Worm (Caenorhabditis elegans) whole organism, L4 larva: ENCODE data around the gene srh-296.
A peak's percentile ranks its signal among the peaks of the same experiment; 100 is the strongest.

Experiments
- F10B5.3 ChIP-seq: sonication (generic microtip); optimal IDR thresholded peaks from 2 replicates; lab custom pipeline; 2016; ENCODE audit warnings: mild to moderate bottlenecking, missing genetic modification characterization, missing compliant biosample characterization
- F26F4.8 ChIP-seq: fragments of 200-800 bp; sonication (Bioruptor generic); conservative IDR thresholded peaks from 2 replicates; pipeline ENCODE4 v1.3.6; 2022; ENCODE audit warnings: missing genetic modification characterization, missing compliant biosample characterization
- Y75B8A.6 ChIP-seq: fragments of 200-800 bp; sonication (Bioruptor generic); IDR thresholded peaks from 2 replicates; pipeline ENCODE4 v1.3.6; 2022; ENCODE audit warnings: missing genetic modification reagents, missing genetic modification characterization, missing compliant biosample characterization
- ZK546.5 ChIP-seq, 2 experiments: sonication (generic microtip); optimal IDR thresholded peaks; 2 replicates each; lab custom pipeline; 2017; ENCODE audit warnings: missing biosample characterization in 2 of 2, missing genetic modification characterization in 2 of 2
- aha-1 ChIP-seq: fragments of 150-350 bp; peaks from one replicate; lab custom pipeline; 2014; ENCODE audit warnings: missing biosample characterization, missing genetic modification characterization
- ceh-82 ChIP-seq: sonication (generic microtip); optimal IDR thresholded peaks from 2 replicates; lab custom pipeline; 2017; ENCODE audit warnings: missing biosample characterization, missing genetic modification characterization
- ces-1 ChIP-seq: fragments of 150-350 bp; sonication (generic microtip); optimal IDR thresholded peaks from 4 replicates; lab custom pipeline; 2014; ENCODE audit warnings: missing biosample characterization, missing genetic modification reagents, missing genetic modification characterization
- ctbp-1 ChIP-seq: fragments of 200-800 bp; sonication (Bioruptor generic); IDR thresholded peaks from 2 replicates; pipeline ENCODE4 v1.3.6; 2022; ENCODE audit warnings: missing genetic modification reagents, missing genetic modification characterization, missing compliant biosample characterization
- daf-16 ChIP-seq, 3 experiments: sonication (generic microtip); optimal IDR thresholded peaks; 2 replicates each; lab custom pipeline; 2016 to 2017; ENCODE audit warnings: missing genetic modification characterization in 3 of 3, missing genetic modification reagents in 3 of 3, mild to moderate bottlenecking in 2 of 3, missing compliant biosample characterization in 2 of 3, missing biosample characterization in 1 of 3, moderate library complexity in 1 of 3
- dmd-6 ChIP-seq: fragments of 200-800 bp; sonication (Bioruptor generic); IDR thresholded peaks from 2 replicates; pipeline ENCODE4 v1.3.6; 2022; ENCODE audit warnings: missing genetic modification reagents, missing genetic modification characterization, missing compliant biosample characterization
- duxl-1 ChIP-seq: sonication (generic microtip); optimal IDR thresholded peaks from 2 replicates; lab custom pipeline; 2016; ENCODE audit warnings: mild to moderate bottlenecking, missing genetic modification characterization, moderate library complexity, missing compliant biosample characterization; ENCODE audit not compliant: poor library complexity
- dve-1 ChIP-seq: sonication (generic microtip); optimal IDR thresholded peaks from 2 replicates; lab custom pipeline; 2017; ENCODE audit warnings: antibody characterized with exemption, mild to moderate bottlenecking, missing genetic modification characterization, missing compliant biosample characterization; ENCODE audit not compliant: insufficient read depth
- hlh-30 ChIP-seq: sonication (generic microtip); optimal IDR thresholded peaks from 2 replicates; lab custom pipeline; 2017; ENCODE audit warnings: antibody characterized with exemption, mild to moderate bottlenecking, missing genetic modification characterization, missing compliant biosample characterization; ENCODE audit not compliant: insufficient read depth
- lin-13 ChIP-seq: fragments of 150-350 bp; optimal IDR thresholded peaks from 2 replicates; lab custom pipeline; 2014; ENCODE audit warnings: missing biosample characterization, missing genetic modification reagents, missing genetic modification characterization
- lin-15B ChIP-seq: fragments of 150-350 bp; sonication (generic microtip); optimal IDR thresholded peaks from 3 replicates; lab custom pipeline; 2014; ENCODE audit warnings: missing biosample characterization, missing genetic modification characterization
- lin-38 ChIP-seq: fragments of 200-800 bp; sonication (Bioruptor generic); IDR thresholded peaks from 2 replicates; pipeline ENCODE4 v1.3.6; 2022; ENCODE audit warnings: missing genetic modification reagents, missing genetic modification characterization, missing compliant biosample characterization
- lin-39 ChIP-seq: fragments of 150-350 bp; optimal IDR thresholded peaks from 2 replicates; lab custom pipeline; 2014; ENCODE audit warnings: missing biosample characterization, missing genetic modification reagents, missing genetic modification characterization
- madf-5 ChIP-seq, 2 experiments: fragments of 200-800 bp; sonication (Bioruptor generic); IDR thresholded peaks; 2 replicates each; pipeline ENCODE4 v1.3.6; 2022; ENCODE audit warnings: missing compliant biosample characterization in 2 of 2, missing genetic modification characterization in 2 of 2
- mdl-1 ChIP-seq, 2 experiments: fragments of 150-350 bp in 1 of 2; sonication (generic microtip) in 1 of 2; optimal IDR thresholded peaks; 2 replicates each; lab custom pipeline; 2014 to 2017; ENCODE audit warnings: missing biosample characterization in 2 of 2, missing genetic modification characterization in 2 of 2
- mdt-29 ChIP-seq: fragments of 200-800 bp; sonication (Bioruptor generic); IDR thresholded peaks from 2 replicates; pipeline ENCODE4 v1.3.6; 2022; ENCODE audit warnings: missing genetic modification reagents, missing genetic modification characterization, missing compliant biosample characterization
- mep-1 ChIP-seq: fragments of 150-350 bp; sonication (generic microtip); optimal IDR thresholded peaks from 3 replicates; lab custom pipeline; 2014; ENCODE audit warnings: missing biosample characterization, missing genetic modification characterization
- mxl-3 ChIP-seq: fragments of 200-800 bp; sonication (Bioruptor generic); optimal IDR thresholded peaks from 2 replicates; lab custom pipeline; 2018; ENCODE audit warnings: mild to moderate bottlenecking, missing genetic modification characterization, missing compliant biosample characterization
- nhr-11 ChIP-seq: fragments of 150-350 bp; optimal IDR thresholded peaks from 2 replicates; lab custom pipeline; 2014; ENCODE audit warnings: missing biosample characterization, missing genetic modification characterization
- nhr-237 ChIP-seq: sonication (generic microtip); optimal IDR thresholded peaks from 2 replicates; lab custom pipeline; 2017; ENCODE audit warnings: missing biosample characterization, missing genetic modification characterization
- nhr-28 ChIP-seq: fragments of 150-350 bp; optimal IDR thresholded peaks from 2 replicates; lab custom pipeline; 2014; ENCODE audit warnings: missing biosample characterization, missing genetic modification characterization
- nhr-48 ChIP-seq: sonication (generic microtip); optimal IDR thresholded peaks from 2 replicates; lab custom pipeline; 2016; ENCODE audit warnings: mild to moderate bottlenecking, missing genetic modification characterization, missing compliant biosample characterization
- php-3 ChIP-seq: fragments of 200-800 bp; sonication (Bioruptor generic); IDR thresholded peaks from 2 replicates; pipeline ENCODE4 v1.3.6; 2022; ENCODE audit warnings: missing genetic modification reagents, missing genetic modification characterization, missing compliant biosample characterization
- pqm-1 ChIP-seq: sonication (generic microtip); optimal IDR thresholded peaks from 2 replicates; lab custom pipeline; 2017; ENCODE audit warnings: missing biosample characterization, missing genetic modification characterization
- set-16 ChIP-seq: fragments of 200-800 bp; sonication (Bioruptor generic); IDR thresholded peaks from 2 replicates; pipeline ENCODE4 v1.3.6; 2022; ENCODE audit warnings: missing genetic modification reagents, missing genetic modification characterization, missing compliant biosample characterization
- unc-62 ChIP-seq, 3 experiments: fragments of 150-350 bp in 1 of 3; sonication (generic microtip); optimal IDR thresholded peaks in 2 of 3; peaks in 1 of 3; 1 replicate in 1 of 3; 2 replicates in 2 of 3; lab custom pipeline; 2014 to 2017; ENCODE audit warnings: missing biosample characterization in 3 of 3, missing genetic modification characterization in 3 of 3, missing genetic modification reagents in 3 of 3, missing genotype in 1 of 3
- zfp-3 ChIP-seq: fragments of 200-800 bp; sonication (Bioruptor generic); conservative IDR thresholded peaks from 2 replicates; pipeline ENCODE4 v1.3.6; 2022; ENCODE audit warnings: missing genetic modification reagents, missing genetic modification characterization, missing compliant biosample characterization
- zip-11 ChIP-seq: fragments of 200-800 bp; sonication (Bioruptor generic); IDR thresholded peaks from 2 replicates; pipeline ENCODE4 v1.3.6; 2022; ENCODE audit warnings: missing genetic modification characterization, missing compliant biosample characterization
- zip-2 ChIP-seq: fragments of 150-350 bp; optimal IDR thresholded peaks from 2 replicates; lab custom pipeline; 2014; ENCODE audit warnings: missing biosample characterization, missing genetic modification characterization
- ztf-11 ChIP-seq: fragments of 150-350 bp; optimal IDR thresholded peaks from 2 replicates; lab custom pipeline; 2014; ENCODE audit warnings: missing biosample characterization, missing genetic modification characterization

The srh-296 gene

DNA sequence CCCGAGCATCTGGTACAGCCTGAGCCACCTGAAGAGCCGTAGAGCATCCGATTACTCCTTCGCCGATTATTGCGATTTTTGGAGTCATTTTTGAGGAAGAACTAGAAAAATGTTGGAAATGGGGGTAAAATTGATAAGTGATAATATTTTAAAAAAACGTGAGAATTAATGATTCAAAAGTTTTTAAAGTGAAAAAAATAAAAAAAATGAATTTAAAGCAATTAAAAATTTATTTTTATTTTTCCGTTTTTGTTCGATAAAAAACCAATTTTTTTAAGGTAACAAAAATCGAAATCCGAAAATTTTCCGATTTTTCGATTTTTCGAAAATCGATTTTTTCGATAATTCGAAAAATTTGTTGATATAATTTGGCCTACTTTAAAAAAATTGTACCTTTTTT is 33.0 kb upstream of the srh-296 start, which contains the start of gene ddo-1:
TSS of gene ddo-1 (minus strand) at position 101 of the 400 bp plus-strand sequence.
- TF ChIP-seq nhr-28 (no peak), ztf-11 (no peak), lin-13 (no peak), F26F4.8 (GFP tag; lab: Robert Waterston, UW) (no peak), ceh-82 (tag; lab: Kevin White, UChicago) (no peak), nhr-237 (tag; lab: Kevin White, UChicago) (no peak), dmd-6 (no peak)

DNA sequence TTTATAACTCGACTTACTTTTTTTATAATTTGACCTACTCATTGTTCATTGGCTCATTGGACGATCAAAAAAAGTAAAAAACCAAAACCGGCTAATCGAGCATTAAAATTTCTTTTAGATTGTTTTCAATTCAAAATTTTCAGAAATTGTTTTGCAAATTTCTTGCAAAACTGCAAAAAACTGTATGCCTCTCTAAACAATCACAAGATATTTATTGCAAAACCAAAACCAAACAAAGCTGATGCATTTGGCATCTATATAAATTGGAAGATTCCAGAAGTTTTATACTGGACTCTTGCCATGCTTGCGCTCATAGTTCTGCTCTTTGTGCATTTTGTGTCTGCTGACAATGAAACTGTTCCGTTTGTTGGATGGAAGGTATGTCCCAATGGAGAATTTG is 32.5 kb upstream of the srh-296 start, which contains the start of gene C47A10.12:
TSS of gene C47A10.12 (plus strand) at position 301 of the 400 bp plus-strand sequence.
- TF ChIP-seq aha-1 (tag; lab: Kevin White, UChicago) (peak; percentile 4), ces-1 (GFP tag; lab: Kevin White, UChicago) (no peak)

ce11 chrV:17780285-17780684 is 29.9 kb upstream of the srh-296 start:
- no peak for TF ChIP-seq lin-13
- TF ChIP-seq dve-1 (tag; lab: Kevin White, UChicago) = peak; percentile 47
- peak; percentile 53 for TF ChIP-seq pqm-1 (tag; lab: Kevin White, UChicago)
- peak; percentile 20; the same call in 1 of the 2 replicates for TF ChIP-seq dmd-6
- TF ChIP-seq Y75B8A.6 = no peak
- peak; percentile 49; the same call in 1 of the 2 replicates for TF ChIP-seq php-3 (GFP tag; lab: Robert Waterston, UW)
- peak; percentile 13 for TF ChIP-seq aha-1 (tag; lab: Kevin White, UChicago)
- TF ChIP-seq mdt-29 (GFP tag; lab: Robert Waterston, UW) = no peak
- peak; percentile 69 for TF ChIP-seq nhr-28
- no peak for TF ChIP-seq zip-11 (GFP tag; lab: Robert Waterston, UW)
- peak in 1 of 2 experiments; percentile 30 for TF ChIP-seq unc-62 (GFP tag; optimal IDR thresholded peaks at IDR 0.05 in 1 of 2; lab: Kevin White, UChicago)
- no peak for TF ChIP-seq unc-62 (tag; optimal IDR thresholded peaks at IDR 0.05; lab: Kevin White, UChicago)
- no peak for TF ChIP-seq lin-38 (GFP tag; lab: Robert Waterston, UW)
- TF ChIP-seq mep-1 (tag; lab: Kevin White, UChicago) = peak; percentile 22
- peak; percentile 63 for TF ChIP-seq hlh-30 (tag; lab: Kevin White, UChicago)
- TF ChIP-seq daf-16 (GFP tag; optimal IDR thresholded peaks at IDR 0.05; lab: Kevin White, UChicago) = no peak
- peak; percentile 21 for TF ChIP-seq daf-16 (tag; optimal IDR thresholded peaks at IDR 0.05; lab: Kevin White, UChicago)
- TF ChIP-seq, all 104 proteins: peak for 10

DNA sequence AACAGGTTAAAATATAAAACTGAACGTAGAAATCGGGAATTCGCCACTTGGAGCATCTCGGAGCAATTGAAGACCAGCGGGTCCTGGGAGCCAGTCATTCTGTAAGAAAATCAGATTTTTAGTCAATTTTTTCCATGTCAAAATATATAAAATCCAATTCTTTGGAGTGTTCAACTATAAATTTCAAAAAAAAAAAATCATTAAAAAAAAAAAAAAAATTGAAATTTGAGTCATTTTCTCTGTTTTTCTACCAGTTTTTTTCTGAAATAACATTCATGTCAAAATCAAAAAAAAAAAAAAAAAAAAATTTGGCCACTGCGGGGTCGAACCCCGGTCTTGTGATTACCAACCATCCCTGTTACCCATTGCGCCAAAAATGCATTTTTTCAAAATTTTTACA is 26.6 kb upstream of the srh-296 start, which contains the start of gene srab-12:
TSS of gene srab-12 (minus strand) at position 101 of the 400 bp plus-strand sequence.
- TF ChIP-seq zip-2 (tag; lab: Kevin White, UChicago) = no peak
- no peak for TF ChIP-seq duxl-1 (tag; lab: Kevin White, UChicago)

- TF ChIP-seq unc-62 (GFP tag; optimal IDR thresholded peaks at IDR 0.05 in 1 of 2; lab: Kevin White, UChicago) (peak in 1 of 2 experiments; percentile 90), unc-62 (tag; optimal IDR thresholded peaks at IDR 0.05; lab: Kevin White, UChicago) (no peak), Y75B8A.6 (no peak), mdl-1 (tag; optimal IDR thresholded peaks at IDR 0.05; lab: Kevin White, UChicago) (no peak), ZK546.5 (tag; optimal IDR thresholded peaks at IDR 0.05; lab: Kevin White, UChicago) (no peak)
- TF ChIP-seq, all 104 proteins: peak for 1
Measured at ce11 chrV:17784363-17784762, 25.8 kb upstream of the srh-296 start.

DNA sequence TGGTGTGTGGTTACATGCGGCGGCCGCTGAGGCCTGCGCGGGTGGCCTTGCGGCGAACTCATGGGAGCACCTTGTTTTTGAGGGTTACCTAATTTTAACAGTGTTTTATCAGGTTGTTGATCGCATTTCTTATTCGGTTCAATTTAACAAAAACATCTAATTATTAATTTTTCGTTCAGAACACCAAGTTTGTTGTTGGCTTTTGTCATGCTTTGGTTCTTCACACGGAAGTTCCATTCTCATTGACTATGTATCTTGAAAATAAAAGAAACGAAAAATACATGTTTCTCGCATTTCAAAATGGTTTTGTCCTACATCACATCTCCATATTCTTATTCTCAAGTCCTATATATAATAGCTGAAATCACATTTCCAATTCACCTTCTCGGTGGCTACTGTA is 20.0 kb upstream of the srh-296 start, which contains the start of gene srh-290:
TSS of gene srh-290 (plus strand) at position 301 of the 400 bp plus-strand sequence.
- TF ChIP-seq F10B5.3 (tag; lab: Kevin White, UChicago) (no peak), unc-62 (GFP tag; optimal IDR thresholded peaks at IDR 0.05 in 1 of 2; lab: Kevin White, UChicago) (peak in 1 of 2 experiments; percentile 20), unc-62 (tag; optimal IDR thresholded peaks at IDR 0.05; lab: Kevin White, UChicago) (no peak), aha-1 (tag; lab: Kevin White, UChicago) (peak; percentile 64), madf-5 (GFP tag; IDR thresholded peaks at IDR 0.05; lab: Robert Waterston, UW) (no peak)

DNA sequence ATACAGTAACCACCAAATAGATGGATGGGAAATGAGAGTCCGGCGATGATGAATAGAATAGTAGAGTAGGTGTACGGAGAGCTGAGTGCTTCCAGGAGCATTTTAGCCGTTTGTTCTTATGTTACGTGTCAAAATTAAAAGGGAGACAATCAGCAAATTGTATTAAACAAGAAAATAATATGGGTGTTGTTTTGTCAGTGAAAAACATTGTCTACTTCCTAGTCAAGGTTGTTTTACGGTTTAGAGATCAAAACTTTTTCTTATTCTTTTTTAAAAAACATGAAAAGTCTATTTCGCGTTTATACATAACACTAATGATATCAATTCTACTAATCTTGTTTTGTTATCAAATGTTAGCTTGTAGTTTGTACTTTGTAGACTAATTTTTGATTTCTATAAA is 16.2 kb upstream of the srh-296 start, which contains the start of gene srh-289:
TSS of gene srh-289 (minus strand) at position 101 of the 400 bp plus-strand sequence.
- TF ChIP-seq nhr-48 (tag; lab: Kevin White, UChicago) = no peak
- TF ChIP-seq mxl-3 (GFP tag; lab: Kevin White, UChicago) = no peak
- no peak for TF ChIP-seq nhr-28
- TF ChIP-seq mdl-1 (tag; optimal IDR thresholded peaks at IDR 0.05; lab: Kevin White, UChicago) = no peak
- no peak for TF ChIP-seq zfp-3
- TF ChIP-seq ctbp-1 (GFP tag; lab: Robert Waterston, UW) = no peak
- no peak for TF ChIP-seq nhr-11 (tag; lab: Kevin White, UChicago)
- TF ChIP-seq lin-39 (tag; lab: Kevin White, UChicago) = no peak
- no peak for TF ChIP-seq lin-15B
- TF ChIP-seq set-16 (GFP tag; lab: Robert Waterston, UW) = no peak
- no peak for TF ChIP-seq hlh-30 (tag; lab: Kevin White, UChicago)
